Worm (Caenorhabditis elegans) whole organism, young adult: ENCODE measurements around the gene prmt-9.
"Not testable (repeated sequence)": the region's sequence is repeated elsewhere in the genome, so short reads cannot be mapped to it uniquely, and the experiment has no call there.

ENCODE experiments used
- B0336.3 ChIP-seq: fragments of 200-800 bp; sonication (Bioruptor generic); IDR thresholded peaks from 2 replicates; pipeline ENCODE4 v1.3.6; 2022; ENCODE audit warnings: missing genetic modification characterization, missing compliant biosample characterization
- F10E7.11 ChIP-seq: sonication (generic microtip); optimal IDR thresholded peaks from 2 replicates; lab custom pipeline; 2017; ENCODE audit warnings: mild to moderate bottlenecking, missing genetic modification characterization, moderate library complexity, missing compliant biosample characterization
- F57A8.1 ChIP-seq: fragments of 200-800 bp; sonication (Bioruptor generic); optimal IDR thresholded peaks from 2 replicates; lab custom pipeline; 2018; ENCODE audit warnings: mild to moderate bottlenecking, missing genetic modification characterization, moderate library complexity, missing compliant biosample characterization
- T26A5.8 ChIP-seq: sonication (generic microtip); optimal IDR thresholded peaks from 2 replicates; lab custom pipeline; 2016; ENCODE audit warnings: missing genetic modification characterization, missing compliant biosample characterization
- Y53F4B.3 ChIP-seq: fragments of 200-800 bp; sonication (Bioruptor generic); IDR thresholded peaks from 2 replicates; pipeline ENCODE4 v1.3.6; 2022; ENCODE audit warnings: missing genetic modification reagents, missing genetic modification characterization, missing compliant biosample characterization
- ama-1 ChIP-seq, 3 experiments: fragments of 150-350 bp in 1 of 3; sonication (generic microtip) in 2 of 3; optimal IDR thresholded peaks; 2 replicates each; lab custom pipeline; 2014 to 2018; ENCODE audit warnings: missing biosample characterization in 2 of 3, missing genetic modification characterization in 2 of 3, missing genetic modification reagents in 2 of 3
- atf-7 ChIP-seq: sonication (generic microtip); optimal IDR thresholded peaks from 2 replicates; lab custom pipeline; 2017; ENCODE audit warnings: mild to moderate bottlenecking, missing genetic modification characterization, missing compliant biosample characterization
- attf-5 ChIP-seq: fragments of 200-800 bp; sonication (Bioruptor generic); optimal IDR thresholded peaks from 2 replicates; lab custom pipeline; 2018; ENCODE audit warnings: mild to moderate bottlenecking, missing genetic modification characterization, missing compliant biosample characterization
- bed-1 ChIP-seq: fragments of 200-800 bp; sonication (Bioruptor generic); IDR thresholded peaks from 2 replicates; pipeline ENCODE4 v1.3.6; 2022; ENCODE audit warnings: missing genetic modification reagents, missing genetic modification characterization, missing compliant biosample characterization
- bed-2 ChIP-seq: fragments of 200-800 bp; sonication (Bioruptor generic); IDR thresholded peaks from 2 replicates; pipeline ENCODE4 v1.3.6; 2022; ENCODE audit warnings: missing genetic modification reagents, missing genetic modification characterization, missing compliant biosample characterization
- ceh-100 ChIP-seq: fragments of 200-800 bp; sonication (Bioruptor generic); IDR thresholded peaks from 2 replicates; pipeline ENCODE4 v1.3.6; 2022; ENCODE audit warnings: missing genetic modification reagents, missing genetic modification characterization, missing compliant biosample characterization
- ceh-27 ChIP-seq: fragments of 200-800 bp; sonication (Bioruptor generic); optimal IDR thresholded peaks from 2 replicates; lab custom pipeline; 2018; ENCODE audit warnings: mild to moderate bottlenecking, missing genetic modification characterization, moderate library complexity, missing compliant biosample characterization
- ceh-40 ChIP-seq: fragments of 200-800 bp; sonication (Bioruptor generic); IDR thresholded peaks from 2 replicates; pipeline ENCODE4 v1.3.6; 2022; ENCODE audit warnings: missing genetic modification characterization, missing compliant biosample characterization
- chd-7 ChIP-seq: sonication (generic microtip); optimal IDR thresholded peaks from 2 replicates; lab custom pipeline; 2016; ENCODE audit warnings: mild to moderate bottlenecking, missing genetic modification characterization, moderate library complexity, missing compliant biosample characterization
- dpff-1 ChIP-seq: sonication (generic microtip); optimal IDR thresholded peaks from 2 replicates; lab custom pipeline; 2017; ENCODE audit warnings: mild to moderate bottlenecking, missing genetic modification characterization, missing compliant biosample characterization
- dpl-1 ChIP-seq: fragments of 150-350 bp; optimal IDR thresholded peaks from 2 replicates; lab custom pipeline; 2014; ENCODE audit warnings: missing biosample characterization, missing genetic modification reagents, missing genetic modification characterization
- egl-44 ChIP-seq: fragments of 200-800 bp; sonication (Bioruptor generic); IDR thresholded peaks from 2 replicates; pipeline ENCODE4 v1.3.6; 2022; ENCODE audit warnings: missing genetic modification reagents, missing genetic modification characterization, missing compliant biosample characterization
- ekl-4 ChIP-seq: fragments of 200-800 bp; sonication (Bioruptor generic); IDR thresholded peaks from 2 replicates; pipeline ENCODE4 v1.3.6; 2022; ENCODE audit warnings: missing genetic modification reagents, missing genetic modification characterization, missing compliant biosample characterization
- hsf-1 ChIP-seq: fragments of 200-800 bp; sonication (Bioruptor generic); IDR thresholded peaks from 2 replicates; pipeline ENCODE4 v1.3.6; 2022; ENCODE audit warnings: missing genetic modification reagents, missing genetic modification characterization, missing compliant biosample characterization
- lag-1 ChIP-seq: fragments of 200-800 bp; sonication (Bioruptor generic); IDR thresholded peaks from 2 replicates; pipeline ENCODE4 v1.3.6; 2022; ENCODE audit warnings: missing genetic modification reagents, missing genetic modification characterization, missing compliant biosample characterization
- lin-54 ChIP-seq: fragments of 200-800 bp; sonication (Bioruptor generic); optimal IDR thresholded peaks from 2 replicates; lab custom pipeline; 2018; ENCODE audit warnings: mild to moderate bottlenecking, missing genetic modification characterization, missing compliant biosample characterization
- lsl-1 ChIP-seq: fragments of 200-800 bp; sonication (Bioruptor generic); optimal IDR thresholded peaks from 2 replicates; lab custom pipeline; 2018; ENCODE audit warnings: mild to moderate bottlenecking, missing genetic modification characterization, moderate library complexity, missing compliant biosample characterization
- madf-6 ChIP-seq: fragments of 200-800 bp; sonication (Bioruptor generic); IDR thresholded peaks from 2 replicates; pipeline ENCODE4 v1.3.6; 2022; ENCODE audit warnings: missing genetic modification reagents, missing genetic modification characterization, missing compliant biosample characterization
- madf-8 ChIP-seq: fragments of 200-800 bp; sonication (Bioruptor generic); conservative IDR thresholded peaks from 2 replicates; pipeline ENCODE4 v1.3.6; 2022; ENCODE audit warnings: missing genetic modification reagents, missing genetic modification characterization, missing compliant biosample characterization
- mes-4 ChIP-seq: sonication (generic microtip); optimal IDR thresholded peaks from 2 replicates; lab custom pipeline; 2016; ENCODE audit warnings: missing genotype, missing genetic modification characterization, missing compliant biosample characterization
- nfya-2 ChIP-seq: fragments of 200-800 bp; sonication (Bioruptor generic); IDR thresholded peaks from 2 replicates; pipeline ENCODE4 v1.3.6; 2022; ENCODE audit warnings: missing genetic modification reagents, missing genetic modification characterization, missing compliant biosample characterization
- nfyb-1 ChIP-seq: fragments of 200-800 bp; sonication (Bioruptor generic); IDR thresholded peaks from 2 replicates; pipeline ENCODE4 v1.3.6; 2022; ENCODE audit warnings: missing genetic modification reagents, missing genetic modification characterization, missing compliant biosample characterization
- nhr-179 ChIP-seq: sonication (generic microtip); optimal IDR thresholded peaks from 2 replicates; lab custom pipeline; 2016; ENCODE audit warnings: mild to moderate bottlenecking, missing genetic modification characterization, missing compliant biosample characterization
- rcor-1 ChIP-seq: fragments of 200-800 bp; sonication (Bioruptor generic); IDR thresholded peaks from 2 replicates; pipeline ENCODE4 v1.3.6; 2022; ENCODE audit warnings: missing genetic modification reagents, missing genetic modification characterization, missing compliant biosample characterization
- repo-1 ChIP-seq: sonication (generic microtip); optimal IDR thresholded peaks from 2 replicates; lab custom pipeline; 2017; ENCODE audit warnings: mild to moderate bottlenecking, missing genetic modification characterization, missing compliant biosample characterization
- snpc-3.4 ChIP-seq: sonication (generic microtip); optimal IDR thresholded peaks from 2 replicates; lab custom pipeline; 2017; ENCODE audit warnings: missing genetic modification characterization, mild to moderate bottlenecking, missing compliant biosample characterization, antibody characterized with exemption, moderate library complexity, missing genotype, missing genetic modification reagents
- unc-62 ChIP-seq: fragments of 150-350 bp; optimal IDR thresholded peaks from 2 replicates; lab custom pipeline; 2014; ENCODE audit warnings: missing biosample characterization, missing genetic modification reagents, missing genetic modification characterization
- ztf-22 ChIP-seq: fragments of 200-800 bp; sonication (Bioruptor generic); optimal IDR thresholded peaks from 2 replicates; lab custom pipeline; 2018; ENCODE audit warnings: mild to moderate bottlenecking, missing genetic modification characterization, moderate library complexity, missing compliant biosample characterization
- ztf-25 ChIP-seq: fragments of 200-800 bp; sonication (Bioruptor generic); IDR thresholded peaks from 2 replicates; pipeline ENCODE4 v1.3.6; 2022; ENCODE audit warnings: missing genetic modification reagents, missing genetic modification characterization, missing compliant biosample characterization
- ztf-3 ChIP-seq: fragments of 200-800 bp; sonication (Bioruptor generic); optimal IDR thresholded peaks from 2 replicates; lab custom pipeline; 2018; ENCODE audit warnings: mild to moderate bottlenecking, missing genetic modification characterization, missing compliant biosample characterization

The prmt-9 gene

ce11 chrIV:12640875-12641860, 43.0 kb downstream of the prmt-9 start (continued):
- TF ChIP-seq Y53F4B.3 (GFP tag; lab: Robert Waterston, UW): no peak
- TF ChIP-seq ama-1 (optimal IDR thresholded peaks at IDR 0.05; lab: Kevin White, UChicago): no peak
- no peak for TF ChIP-seq ama-1 (GFP tag; optimal IDR thresholded peaks at IDR 0.05; lab: Kevin White, UChicago)

ce11 chrIV:12640137-12640536, 44.0 kb downstream of the prmt-9 start, which contains the start of gene vha-7:
TSS of gene vha-7 (plus strand) at chrIV:12640462.
- peak; percentile 8 for TF ChIP-seq snpc-3.4 (tag; lab: Kevin White, UChicago)
- TF ChIP-seq nfyb-1 (GFP tag; lab: Robert Waterston, UW): no peak
- no peak for TF ChIP-seq ekl-4 (GFP tag; lab: Robert Waterston, UW)
- TF ChIP-seq ceh-27 (GFP tag; lab: Kevin White, UChicago): no peak
- TF ChIP-seq B0336.3 (GFP tag; lab: Robert Waterston, UW): no peak
- TF ChIP-seq bed-2 (GFP tag; lab: Robert Waterston, UW): no peak
- TF ChIP-seq rcor-1 (GFP tag; lab: Robert Waterston, UW): no peak
- peak; percentile 71 for TF ChIP-seq madf-8 (GFP tag; lab: Robert Waterston, UW)
- TF ChIP-seq nhr-179 (tag; lab: Kevin White, UChicago): no peak
- no peak for TF ChIP-seq T26A5.8 (tag; lab: Kevin White, UChicago)
- no peak for TF ChIP-seq ceh-40
- no peak for TF ChIP-seq mes-4 (tag; lab: Kevin White, UChicago)
- peak; percentile 36 for TF ChIP-seq madf-6 (GFP tag; lab: Robert Waterston, UW)
- no peak for TF ChIP-seq ztf-25
- TF ChIP-seq egl-44 (GFP tag; lab: Robert Waterston, UW): no peak
- no peak for TF ChIP-seq nfya-2 (GFP tag; lab: Robert Waterston, UW)
- TF ChIP-seq lsl-1: peak; percentile 69

ce11 chrIV:12639311-12639710, 44.9 kb downstream of the prmt-9 start, which contains the start of gene C26H9A.3:
TSS of gene C26H9A.3 (minus strand) at chrIV:12639411.
- not testable (repeated sequence) for TF ChIP-seq ztf-3 (GFP tag; lab: Kevin White, UChicago); ztf-22; atf-7 (tag; lab: Kevin White, UChicago)

DNA sequence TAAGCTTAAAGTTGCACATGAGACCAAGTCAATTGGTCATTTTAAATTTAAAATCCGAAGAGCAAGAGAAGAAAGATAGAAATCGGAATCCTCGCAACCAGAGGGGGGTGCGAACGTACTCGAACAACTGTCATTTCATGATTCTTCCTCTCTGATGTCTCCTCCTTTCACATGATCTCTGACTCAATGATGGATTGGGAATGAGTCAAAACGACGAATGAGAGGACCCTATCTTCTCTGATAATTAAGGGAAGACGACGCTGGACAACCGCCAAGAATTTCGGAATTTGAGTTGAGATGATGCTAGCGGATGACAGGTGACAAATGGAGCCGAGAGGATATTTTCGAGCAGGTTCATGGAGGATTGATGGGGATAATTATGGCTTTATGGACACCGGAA, 46.8 kb downstream of the prmt-9 start:
- TF ChIP-seq mes-4 (tag; lab: Kevin White, UChicago): no peak
- TF ChIP-seq nhr-179 (tag; lab: Kevin White, UChicago): no peak
- no peak for TF ChIP-seq repo-1
- no peak for TF ChIP-seq F57A8.1 (GFP tag; lab: Kevin White, UChicago)

DNA sequence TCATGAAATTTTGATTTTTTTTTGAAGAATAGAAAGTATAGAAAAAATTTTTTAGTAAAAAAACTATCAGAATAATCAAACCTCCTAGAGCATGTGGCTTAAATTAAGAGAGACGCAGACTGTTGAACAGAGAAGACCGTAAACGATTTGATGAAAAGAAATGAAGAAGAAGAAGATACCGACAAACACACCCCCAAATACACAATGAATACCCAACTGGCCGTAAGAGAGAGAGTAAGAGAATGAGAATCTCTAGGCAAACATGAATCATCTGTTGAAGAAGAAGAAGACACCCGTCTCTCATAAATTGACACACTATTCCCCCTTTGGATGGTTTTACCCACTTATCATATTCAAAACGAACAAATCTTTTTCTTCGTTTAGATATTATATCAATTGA, 50.4 kb downstream of the prmt-9 start:
- TF ChIP-seq chd-7 (tag; lab: Kevin White, UChicago) (no peak), unc-62 (GFP tag; lab: Kevin White, UChicago) (no peak), mes-4 (tag; lab: Kevin White, UChicago) (no peak), attf-5 (GFP tag; lab: Kevin White, UChicago) (no peak), ekl-4 (GFP tag; lab: Robert Waterston, UW) (no peak), lsl-1 (no peak), hsf-1 (GFP tag; lab: Robert Waterston, UW) (no peak), ceh-100 (no peak), bed-1 (GFP tag; lab: Robert Waterston, UW) (no peak), F10E7.11 (tag; lab: Kevin White, UChicago) (no peak), dpl-1 (GFP tag; lab: Kevin White, UChicago) (no peak), lag-1 (GFP tag; lab: Robert Waterston, UW) (no peak), madf-8 (GFP tag; lab: Robert Waterston, UW) (no peak), lin-54 (no peak), dpff-1 (tag; lab: Kevin White, UChicago) (no peak)
